Worm (Caenorhabditis elegans) whole organism, L1 larva: Measurements from ENCODE around the gene nspb-5.

Experiments
- ama-1 ChIP-seq: fragments of 150-350 bp; optimal IDR thresholded peaks from 2 replicates; lab custom pipeline; 2014
- fkh-10 ChIP-seq: sonication (generic microtip); optimal IDR thresholded peaks from 2 replicates; lab custom pipeline; 2017; ENCODE audit warnings: missing biosample characterization, missing genetic modification reagents, missing genetic modification characterization
- lin-39 ChIP-seq: fragments of 150-350 bp; optimal IDR thresholded peaks from 2 replicates; lab custom pipeline; 2014; ENCODE audit warnings: missing biosample characterization, missing genetic modification reagents, missing genetic modification characterization
- mep-1 ChIP-seq: fragments of 150-350 bp; optimal IDR thresholded peaks from 2 replicates; lab custom pipeline; 2014; ENCODE audit warnings: missing biosample characterization, missing genetic modification characterization
- nhr-237 ChIP-seq: fragments of 150-350 bp; optimal IDR thresholded peaks from 2 replicates; lab custom pipeline; 2014; ENCODE audit warnings: missing biosample characterization, missing genetic modification characterization
- nhr-28 ChIP-seq: fragments of 150-350 bp; optimal IDR thresholded peaks from 2 replicates; lab custom pipeline; 2014; ENCODE audit warnings: missing biosample characterization, missing genetic modification characterization
- nhr-76 ChIP-seq: sonication (generic microtip); optimal IDR thresholded peaks from 2 replicates; lab custom pipeline; 2017; ENCODE audit warnings: missing biosample characterization, missing genetic modification characterization
- snpc-4 ChIP-seq: fragments of 150-350 bp; optimal IDR thresholded peaks from 2 replicates; lab custom pipeline; 2014; ENCODE audit warnings: missing biosample characterization, missing genetic modification characterization

ce11 chrIV:6639880-6640279, 41.0 kb downstream of the nspb-5 start, which contains the start of gene C01B10.6:
- TF ChIP-seq fkh-10 (GFP tag; lab: Kevin White, UChicago) (no peak), nhr-76 (tag; lab: Kevin White, UChicago) (no peak), mep-1 (tag; lab: Kevin White, UChicago) (no peak), snpc-4 (no peak), ama-1 (lab: Kevin White, UChicago) (no peak), nhr-28 (tag; lab: Kevin White, UChicago) (no peak), lin-39 (tag; lab: Kevin White, UChicago) (no peak), nhr-237 (tag; lab: Kevin White, UChicago) (no peak)
